Fruit fly (Drosophila melanogaster) whole organism: ENCODE measurements around the gene Pvf2.
A peak's percentile ranks its signal among the peaks of the same experiment; 100 is the strongest.

Source experiments
- CG8478 ChIP-seq: fragments of >200 bp; optimal IDR thresholded peaks from 2 replicates; lab custom pipeline; 2018; ENCODE audit warnings: inconsistent platforms
- Dll ChIP-seq: fragments of >200 bp; optimal IDR thresholded peaks from 2 replicates; lab custom pipeline; 2017
- EcR ChIP-seq, 2 experiments: fragments of >200 bp; optimal IDR thresholded peaks; 2 replicates each; lab custom pipeline; 2017; ENCODE audit warnings: missing biosample characterization in 2 of 2, missing genetic modification characterization in 2 of 2, missing genetic modification reagents in 2 of 2
- pan ChIP-seq: fragments of >200 bp; optimal IDR thresholded peaks from 2 replicates; lab custom pipeline; 2017
- psq ChIP-seq: fragments of >200 bp; optimal IDR thresholded peaks from 2 replicates; lab custom pipeline; 2017
- usp ChIP-seq: fragments of >200 bp; optimal IDR thresholded peaks from 2 replicates; lab custom pipeline; 2017; ENCODE audit warnings: missing biosample characterization, missing genetic modification characterization, mixed read lengths

Pvf2 gene

DNA sequence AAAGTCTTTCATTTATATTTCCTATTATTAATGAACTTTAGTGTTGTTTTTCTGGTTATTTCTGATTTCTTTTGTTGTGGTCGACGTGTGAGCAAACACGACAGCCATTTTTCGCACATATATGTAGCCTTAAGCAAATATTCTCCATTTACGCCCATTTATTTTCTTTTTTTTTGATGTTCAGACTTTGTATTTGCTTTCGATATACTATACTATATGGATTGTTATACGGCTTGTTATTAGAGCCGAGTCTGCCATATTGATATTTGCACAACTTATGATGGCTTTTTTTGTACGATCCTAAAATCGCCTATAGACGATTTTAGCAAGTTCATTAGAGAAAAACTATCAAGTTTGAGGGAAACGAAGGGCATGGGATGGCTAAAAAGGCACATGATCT is 36.7 kb downstream of the Pvf2 start:
- TF ChIP-seq pan (no peak), psq (lab: Kevin White, UChicago) (no peak), EcR (GFP tag; optimal IDR thresholded peaks at IDR 0.05; lab: Kevin White, UChicago) (no peak), CG8478 (lab: Kevin White, UChicago) (no peak), usp (no peak), Dll (lab: Kevin White, UChicago) (no peak)

DNA sequence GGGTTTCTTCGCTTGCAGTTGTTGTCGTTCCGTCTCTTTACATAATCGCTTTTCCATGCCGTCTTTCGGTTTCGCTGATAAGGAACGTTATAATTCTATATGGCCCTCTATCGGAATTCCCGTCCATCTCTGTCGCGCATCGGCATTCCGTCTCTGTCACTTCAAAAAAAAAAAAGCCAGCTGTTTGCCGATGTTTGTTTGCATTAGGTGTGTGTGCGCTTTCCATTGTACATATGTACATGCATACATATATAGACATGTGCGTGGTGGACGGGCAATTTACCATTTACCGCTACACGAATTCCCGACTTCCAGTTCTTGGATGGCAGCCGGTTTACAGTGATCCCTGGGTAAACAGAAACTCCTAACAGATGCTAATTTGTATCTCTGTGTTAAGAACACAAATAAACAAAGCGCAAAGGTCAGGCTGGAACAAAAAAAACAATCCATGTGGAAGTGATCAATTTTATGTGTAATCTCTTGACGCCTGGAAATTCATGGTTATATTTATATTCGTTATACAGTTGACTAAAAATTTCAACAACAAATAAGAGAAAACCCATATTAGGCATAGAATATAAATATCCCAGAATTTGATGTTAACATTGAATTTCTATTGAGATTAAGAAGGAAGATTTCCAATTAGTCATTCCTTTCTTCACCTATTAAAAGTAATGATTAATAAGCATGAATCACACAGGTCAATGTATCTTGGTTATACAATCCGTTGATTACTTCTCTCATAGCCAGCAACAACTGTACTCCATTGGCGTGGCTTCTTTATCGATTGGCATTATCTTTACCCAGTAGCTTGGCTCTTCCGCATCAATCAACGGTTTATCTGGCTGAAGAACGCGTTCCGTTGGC is 41.2 kb downstream of the Pvf2 start:
- no peak for TF ChIP-seq usp
- no peak for TF ChIP-seq Dll (lab: Kevin White, UChicago)
- no peak for TF ChIP-seq psq (lab: Kevin White, UChicago)
- TF ChIP-seq CG8478 (lab: Kevin White, UChicago), result no peak
- no peak for TF ChIP-seq pan
- TF ChIP-seq EcR (GFP tag; optimal IDR thresholded peaks at IDR 0.05; lab: Kevin White, UChicago), result no peak

DNA sequence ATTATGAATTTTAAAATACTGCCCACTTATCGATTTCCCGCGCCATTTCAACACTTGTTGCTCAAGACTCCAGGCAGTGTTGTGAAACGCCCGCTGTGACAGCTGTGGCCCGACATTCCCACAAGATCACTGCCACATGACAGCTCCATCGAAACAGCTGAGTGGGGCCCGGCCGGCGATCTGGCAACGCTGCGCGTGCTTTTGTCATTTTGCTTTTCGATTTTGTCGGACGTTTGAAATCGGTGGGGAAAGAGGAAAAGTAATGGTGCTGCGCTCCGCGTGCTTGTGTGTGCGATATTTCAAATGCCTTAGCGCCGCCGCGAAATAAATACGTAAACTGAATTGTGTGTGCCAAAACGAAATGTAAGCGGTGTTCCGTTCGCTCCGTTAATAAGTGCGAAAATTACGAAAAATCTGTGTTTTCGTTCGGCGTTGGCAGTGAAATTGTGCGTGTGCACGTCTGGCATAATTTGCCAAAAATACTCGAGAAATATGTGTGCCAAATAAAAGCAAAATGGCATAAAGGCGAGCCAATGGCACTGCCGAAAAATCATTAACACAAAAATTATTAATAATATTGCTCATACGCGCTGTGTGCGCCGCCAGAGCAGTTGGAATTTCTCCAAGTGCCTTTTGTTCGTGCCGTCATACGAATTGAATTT is 42.2 kb downstream of the Pvf2 start:
- TF ChIP-seq pan (no peak), usp (no peak), psq (lab: Kevin White, UChicago) (no peak), Dll (lab: Kevin White, UChicago) (no peak), CG8478 (lab: Kevin White, UChicago) (no peak), EcR (GFP tag; optimal IDR thresholded peaks at IDR 0.05; lab: Kevin White, UChicago) (no peak)

DNA sequence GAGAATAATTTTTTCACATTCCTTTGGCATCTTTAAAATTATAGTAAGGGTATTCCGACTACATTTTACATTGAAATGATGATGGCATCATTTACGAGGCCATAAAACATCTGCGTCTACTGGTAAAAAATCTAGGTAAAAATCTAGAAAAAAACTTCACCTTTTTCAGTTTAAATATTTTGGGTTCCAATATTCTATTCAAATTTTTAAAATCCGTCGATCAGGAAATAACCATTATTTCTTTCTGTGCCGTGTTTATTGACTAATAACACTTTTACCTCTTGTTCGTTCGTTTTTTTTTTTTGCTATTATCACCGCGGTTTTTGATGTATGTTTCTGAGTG is 45.1 kb downstream of the Pvf2 start:
- TF ChIP-seq usp (no peak), Dll (lab: Kevin White, UChicago) (no peak), CG8478 (lab: Kevin White, UChicago) (no peak), pan (no peak), psq (lab: Kevin White, UChicago) (no peak), EcR (GFP tag; optimal IDR thresholded peaks at IDR 0.05; lab: Kevin White, UChicago) (no peak)

DNA sequence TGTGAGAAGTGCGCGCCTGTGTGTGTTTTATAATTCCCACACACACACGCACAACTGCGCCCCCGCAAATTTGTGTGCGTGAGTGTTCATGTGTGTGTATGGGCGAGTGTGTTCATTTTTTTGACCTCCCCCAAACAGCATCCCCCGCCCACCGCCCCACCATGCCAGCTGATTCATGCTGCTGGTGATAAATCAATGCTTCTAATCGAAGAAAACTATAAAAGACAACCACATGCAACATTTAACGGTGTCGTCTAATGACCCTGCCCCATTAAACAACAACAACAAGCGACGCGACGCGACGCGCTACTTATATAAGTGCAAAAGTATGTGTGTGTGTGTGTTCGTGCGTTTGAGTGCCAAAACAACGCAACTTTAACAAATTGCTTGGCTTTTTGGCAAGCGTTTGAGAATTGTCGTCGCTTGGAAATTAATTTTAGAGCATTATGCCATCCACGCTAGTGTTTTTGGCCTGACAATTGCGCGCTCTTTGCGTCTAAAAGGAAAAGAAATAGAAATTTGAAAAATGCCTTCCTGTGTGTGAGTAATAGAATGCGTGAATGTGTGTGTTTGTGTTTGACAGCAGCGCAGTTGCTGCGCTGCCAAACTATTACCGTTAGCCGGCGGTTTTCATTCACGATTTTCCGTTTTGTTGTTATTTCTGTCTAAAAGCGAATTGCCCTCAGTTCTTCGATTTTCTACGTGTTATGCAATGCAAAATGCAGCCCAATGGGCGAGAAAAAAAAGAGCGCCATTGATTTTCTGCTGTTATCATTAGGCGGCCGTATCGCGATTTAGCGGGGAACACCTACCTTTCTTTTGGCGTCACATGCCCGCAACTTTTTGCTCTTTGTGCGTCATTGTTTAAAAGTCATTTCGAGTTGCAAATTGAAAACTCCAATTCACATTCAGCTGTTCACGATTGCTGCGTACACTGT is 45.8 kb downstream of the Pvf2 start:
- TF ChIP-seq Dll (lab: Kevin White, UChicago) (no peak), usp (no peak), EcR (GFP tag; optimal IDR thresholded peaks at IDR 0.05; lab: Kevin White, UChicago) (peak in 1 of 2 experiments; percentile 47), psq (lab: Kevin White, UChicago) (no peak), pan (no peak), CG8478 (lab: Kevin White, UChicago) (no peak)

DNA sequence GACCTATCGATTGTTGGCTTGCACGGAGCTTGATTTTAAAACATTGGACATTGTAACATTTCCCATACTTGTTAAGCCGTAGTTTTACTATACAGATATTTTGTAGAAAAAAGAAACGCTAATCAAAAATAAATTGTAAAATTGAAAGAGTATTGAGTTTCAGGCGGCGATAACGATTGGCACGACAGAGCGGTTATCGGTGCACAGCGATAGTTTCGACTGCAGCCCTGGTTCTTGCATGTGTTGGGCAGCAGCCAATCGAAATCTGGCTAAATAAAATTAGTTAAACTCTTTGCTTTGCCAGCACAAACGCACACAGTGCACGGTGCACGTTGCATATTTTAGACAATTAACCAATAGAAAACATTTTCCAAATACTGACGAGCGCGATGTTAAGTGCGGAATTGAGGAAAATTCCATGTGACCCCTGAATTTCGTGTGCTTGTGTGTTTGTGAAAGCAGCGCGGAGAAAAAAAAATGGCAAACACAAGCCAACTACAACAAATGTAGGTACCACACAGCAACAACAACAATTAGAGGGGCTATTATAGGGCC is 46.6 kb downstream of the Pvf2 start, which contains the start of gene milt:
Gene milt, plus strand, starts transcription at position 51 of the 555 bp plus-strand sequence.
- TF ChIP-seq CG8478 (lab: Kevin White, UChicago) (peak; percentile 27), EcR (GFP tag; optimal IDR thresholded peaks at IDR 0.05; lab: Kevin White, UChicago) (peak in 1 of 2 experiments; percentile 37), usp (no peak)

DNA sequence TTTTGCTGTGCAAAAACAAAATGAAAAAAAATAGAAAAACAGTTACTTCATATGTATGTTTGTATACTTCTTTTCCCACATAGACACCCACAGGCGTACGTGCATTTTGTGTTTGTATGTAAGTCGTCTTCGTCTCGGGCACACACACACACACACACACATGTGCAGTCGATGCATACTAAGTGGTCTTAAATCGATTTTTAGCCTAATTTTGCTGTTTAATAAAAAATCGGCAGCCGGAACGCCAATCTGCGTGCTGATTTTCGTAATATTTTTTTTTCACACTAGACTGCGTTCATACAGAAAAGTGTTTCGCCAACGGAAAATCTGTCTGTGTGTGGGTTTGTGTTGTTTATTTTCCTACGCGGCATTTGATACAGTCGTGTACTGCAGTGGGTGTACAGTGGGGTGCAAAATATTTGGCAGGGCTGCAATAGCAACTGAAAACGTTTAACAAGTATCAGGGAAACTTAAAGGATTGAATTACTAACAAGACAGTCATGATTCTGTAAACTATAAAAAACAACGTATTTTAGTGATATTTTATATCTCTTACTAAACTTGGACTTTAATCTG is 51.2 kb downstream of the Pvf2 start:
- TF ChIP-seq psq (lab: Kevin White, UChicago) (no peak), CG8478 (lab: Kevin White, UChicago) (no peak), EcR (GFP tag; optimal IDR thresholded peaks at IDR 0.05; lab: Kevin White, UChicago) (no peak), Dll (lab: Kevin White, UChicago) (no peak), pan (no peak), usp (no peak)

DNA sequence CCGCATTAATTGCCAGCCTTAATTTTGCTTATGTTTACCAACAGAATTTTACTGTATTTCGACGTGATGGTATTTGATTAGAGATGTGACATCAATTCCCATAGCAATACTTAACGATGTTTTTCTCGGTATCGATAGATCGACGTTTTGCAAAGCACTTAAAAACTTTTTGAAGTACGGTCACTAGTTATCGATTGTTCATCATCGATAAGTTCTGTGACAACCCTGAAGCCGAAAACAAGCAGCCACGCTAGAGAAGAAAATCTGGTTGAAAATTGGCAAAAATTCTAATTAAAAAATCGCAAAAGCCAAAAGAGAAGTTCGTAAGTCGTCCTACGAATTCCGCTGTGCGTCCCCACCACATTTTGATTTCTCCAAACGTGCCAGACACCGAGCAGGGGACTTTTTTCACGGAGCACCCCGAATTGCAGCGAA is 51.9 kb downstream of the Pvf2 start, which contains the start of the genes Rab30 and Caper:
Gene Rab30, minus strand, starts transcription at position 90 of the 435 bp plus-strand sequence.
Gene Caper, plus strand, starts transcription at position 205 of the 435 bp plus-strand sequence.
- no peak for TF ChIP-seq CG8478 (lab: Kevin White, UChicago)
- TF ChIP-seq Dll (lab: Kevin White, UChicago), result no peak
- TF ChIP-seq psq (lab: Kevin White, UChicago), result no peak
- TF ChIP-seq EcR (GFP tag; optimal IDR thresholded peaks at IDR 0.05; lab: Kevin White, UChicago), result no peak
- no peak for TF ChIP-seq pan
- TF ChIP-seq usp, result no peak

DNA sequence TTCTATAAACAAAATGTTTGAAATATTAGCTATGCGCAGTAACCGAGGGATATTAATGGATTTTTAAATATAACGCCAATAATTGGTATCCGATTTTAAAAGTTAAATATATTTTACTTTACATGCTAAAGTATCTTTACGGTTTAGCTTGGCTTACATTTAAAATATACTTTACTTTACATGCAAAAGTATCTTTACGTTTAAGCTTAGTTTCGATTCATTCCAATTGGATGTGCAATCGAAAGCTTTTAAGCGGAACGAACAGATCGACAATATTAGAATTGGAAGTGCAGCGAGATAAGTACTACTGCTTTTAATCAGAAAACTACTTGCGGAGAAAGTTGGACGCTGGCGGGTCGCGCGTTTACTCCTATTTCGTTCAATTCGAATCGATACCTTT is 55.4 kb downstream of the Pvf2 start:
- TF ChIP-seq psq (lab: Kevin White, UChicago) (no peak), pan (no peak), usp (no peak), CG8478 (lab: Kevin White, UChicago) (no peak), EcR (GFP tag; optimal IDR thresholded peaks at IDR 0.05; lab: Kevin White, UChicago) (no peak), Dll (lab: Kevin White, UChicago) (no peak)

DNA sequence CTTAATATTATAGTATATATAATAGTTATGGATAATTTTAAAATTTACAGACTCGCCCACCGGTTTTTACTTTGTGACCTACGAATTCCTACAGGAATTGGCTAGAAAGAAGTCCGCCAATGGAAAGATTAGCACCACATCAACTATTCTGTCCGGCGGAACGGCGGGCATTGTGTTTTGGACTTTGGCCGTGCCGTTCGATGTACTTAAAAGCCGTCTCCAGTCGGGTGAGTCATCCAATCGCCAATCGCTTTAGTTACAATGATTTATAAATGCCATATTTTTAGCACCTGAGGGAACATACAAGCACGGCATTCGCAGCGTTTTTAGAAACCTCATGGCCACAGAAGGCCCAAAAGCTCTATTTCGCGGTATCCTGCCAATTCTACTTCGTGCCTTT is 56.0 kb downstream of the Pvf2 start:
- TF ChIP-seq EcR (GFP tag; optimal IDR thresholded peaks at IDR 0.05; lab: Kevin White, UChicago), result no peak
- TF ChIP-seq psq (lab: Kevin White, UChicago), result no peak
- TF ChIP-seq CG8478 (lab: Kevin White, UChicago), result no peak
- TF ChIP-seq usp, result no peak
- TF ChIP-seq Dll (lab: Kevin White, UChicago), result no peak
- TF ChIP-seq pan, result no peak
